Worm (Caenorhabditis elegans): ENCODE results near the gene C24A8.5.

DNA sequence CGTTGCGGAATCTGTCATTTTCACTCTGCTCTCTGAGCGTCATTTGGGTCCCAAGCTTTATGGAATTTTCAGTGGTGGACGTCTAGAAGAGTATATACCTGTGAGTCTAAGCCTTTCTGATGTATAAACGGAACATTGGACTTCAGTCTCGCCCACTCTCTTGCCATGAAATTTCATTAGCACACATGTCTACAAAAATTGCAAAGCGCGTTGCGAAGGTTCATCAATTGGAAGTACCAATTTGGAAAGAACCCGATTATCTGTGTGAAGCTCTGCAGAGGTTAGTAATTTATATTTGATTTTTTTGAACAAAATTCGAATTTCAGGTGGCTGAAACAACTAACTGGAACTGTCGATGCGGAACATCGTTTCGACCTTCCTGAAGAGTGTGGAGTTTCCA, 38.9 kb downstream of the C24A8.5 start:
- TF ChIP-seq lsy-2 (tag; optimal IDR thresholded peaks at IDR 0.05) (no peak), snpc-4 (tag; optimal IDR thresholded peaks at IDR 0.05) (no peak), C16A3.4 (tag; optimal IDR thresholded peaks at IDR 0.05) (no peak), nhr-28 (tag; optimal IDR thresholded peaks at IDR 0.05) (no peak), ztf-4 (tag; optimal IDR thresholded peaks at IDR 0.05) (no peak), ets-5 (GFP tag; IDR thresholded peaks at IDR 0.05) (no peak)

All from whole organism, L1 larva.